Fruit fly (Drosophila melanogaster) whole organism, embryonic: Measurements from ENCODE around the gene CG7248.

Experiments
- CG10654 ChIP-seq: fragments of 200-800 bp; sonication (Bioruptor generic); optimal IDR thresholded peaks from 2 replicates; lab custom pipeline; 2016; ENCODE audit warnings: missing biosample characterization, missing genetic modification characterization
- CG11398 ChIP-seq: fragments of 200-800 bp; sonication (Bioruptor generic); optimal IDR thresholded peaks from 2 replicates; lab custom pipeline; 2016; ENCODE audit warnings: missing biosample characterization, missing genetic modification characterization
- CG15269 ChIP-seq: fragments of 200-800 bp; sonication (Bioruptor generic); optimal IDR thresholded peaks from 2 replicates; lab custom pipeline; 2018; ENCODE audit warnings: missing biosample characterization, mild to moderate bottlenecking, missing genetic modification characterization, moderate library complexity
- CG34376 ChIP-seq: fragments of 200-800 bp; sonication (Bioruptor generic); optimal IDR thresholded peaks from 2 replicates; lab custom pipeline; 2018; ENCODE audit warnings: missing biosample characterization, mild to moderate bottlenecking, missing genetic modification characterization
- CG9437 ChIP-seq: fragments of 200-800 bp; sonication (Bioruptor generic); optimal IDR thresholded peaks from 2 replicates; lab custom pipeline; 2018; ENCODE audit warnings: missing biosample characterization, mild to moderate bottlenecking, missing genetic modification characterization
- Dfd ChIP-seq, 2 experiments: fragments of >200 bp; optimal IDR thresholded peaks; 2 replicates each; lab custom pipeline; 2017; ENCODE audit warnings: missing biosample characterization in 2 of 2, missing genetic modification characterization in 2 of 2
- Lhr ChIP-seq: fragments of 200-800 bp; sonication (Bioruptor generic); optimal IDR thresholded peaks from 3 replicates; lab custom pipeline; 2017; ENCODE audit warnings: mild to moderate bottlenecking, missing biosample characterization, missing genetic modification reagents, missing genetic modification characterization
- Sin3A ChIP-seq: fragments of >200 bp; optimal IDR thresholded peaks from 2 replicates; lab custom pipeline; 2018
- ab ChIP-seq: fragments of 200-800 bp; sonication (Bioruptor generic); optimal IDR thresholded peaks from 2 replicates; lab custom pipeline; 2016; ENCODE audit warnings: missing biosample characterization, missing genetic modification characterization
- phol ChIP-seq: fragments of 200-800 bp; sonication (Bioruptor generic); optimal IDR thresholded peaks from 3 replicates; lab custom pipeline; 2018; ENCODE audit warnings: missing biosample characterization, mild to moderate bottlenecking, missing genetic modification characterization, moderate library complexity
- pita ChIP-seq: fragments of 200-800 bp; sonication (Bioruptor generic); optimal IDR thresholded peaks from 2 replicates; lab custom pipeline; 2017; ENCODE audit warnings: missing biosample characterization, mild to moderate bottlenecking, missing genetic modification characterization

DNA sequence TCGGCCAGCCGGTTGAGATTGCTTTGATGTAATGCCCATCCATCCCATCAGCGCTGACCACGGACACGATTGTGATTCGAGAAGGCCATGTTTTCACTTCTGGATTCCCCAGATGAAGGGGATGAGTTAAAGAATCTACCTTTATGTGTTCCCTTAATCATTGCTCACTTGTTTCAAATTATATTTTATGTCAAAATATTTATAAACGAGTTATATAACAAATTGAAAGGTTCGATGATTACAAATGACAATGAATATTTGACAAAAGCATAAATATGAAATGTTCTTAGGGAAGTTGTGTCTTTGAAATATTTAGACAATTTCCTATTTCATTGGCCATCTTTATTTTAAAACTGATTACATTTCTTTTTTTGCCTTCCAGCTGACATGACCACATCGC lies 22.3 kb upstream of the CG7248 start:
- TF ChIP-seq CG34376 (no peak), CG15269 (tag; lab: Kevin White, UChicago) (no peak), Dfd (GFP tag; optimal IDR thresholded peaks at IDR 0.05; lab: Kevin White, UChicago) (no peak), CG10654 (no peak), pita (GFP tag; lab: Kevin White, UChicago) (no peak), CG9437 (no peak), Sin3A (no peak), phol (tag; lab: Kevin White, UChicago) (no peak), Lhr (GFP tag; lab: Kevin White, UChicago) (no peak), ab (GFP tag; lab: Kevin White, UChicago) (no peak), CG11398 (no peak)
